Fruit fly (Drosophila melanogaster): Measurements from ENCODE around the gene RhoGAP68F.

Gene RhoGAP68F

DNA sequence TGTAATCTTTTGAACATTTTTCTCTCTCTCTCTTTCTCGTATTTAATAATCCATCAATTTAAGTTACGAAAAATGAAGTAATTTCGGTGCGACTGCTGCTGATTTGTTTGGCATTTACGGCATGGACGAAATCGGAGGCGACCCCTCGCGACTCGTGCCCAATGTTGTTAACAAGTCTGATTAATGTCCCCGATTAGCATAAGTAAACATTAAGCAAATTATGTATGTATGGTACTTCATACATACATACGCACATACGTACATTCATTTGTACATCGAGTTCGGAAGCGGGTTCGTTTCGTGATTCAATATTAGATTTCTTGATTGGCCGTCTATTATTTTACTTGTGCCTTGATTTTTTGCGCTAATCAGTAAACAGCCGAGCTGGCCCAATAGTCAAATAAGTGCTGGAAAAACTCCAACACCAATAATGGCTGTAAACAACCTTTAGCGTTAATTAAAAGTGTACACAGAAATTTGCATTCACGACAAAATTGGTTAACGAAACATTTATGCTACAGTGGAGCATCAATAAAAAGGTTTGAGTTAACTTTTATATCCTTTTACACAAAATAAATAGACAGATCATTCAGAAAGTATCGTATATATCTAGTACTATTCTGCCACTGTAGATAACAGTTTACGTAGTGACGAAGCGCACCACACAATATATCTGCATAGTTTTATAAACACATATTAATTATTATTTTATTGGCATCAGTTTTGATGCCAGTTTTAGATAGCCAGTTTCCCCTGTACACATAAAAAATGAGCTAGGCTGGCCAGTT, 47.6 kb upstream of the RhoGAP68F start (continued):
- TF ChIP-seq CG10147 (GFP tag; optimal IDR thresholded peaks at IDR 0.05) (peak; percentile 34), CG15073 (GFP tag; optimal IDR thresholded peaks at IDR 0.05) (no peak), gfzf (GFP tag; optimal IDR thresholded peaks at IDR 0.05) (no peak), corto (GFP tag; optimal IDR thresholded peaks at IDR 0.05) (no peak), nerfin-1 (tag; optimal IDR thresholded peaks at IDR 0.05) (peak; percentile 28), gem (tag; optimal IDR thresholded peaks at IDR 0.05) (peak; percentile 73), CG10654 (GFP tag; optimal IDR thresholded peaks at IDR 0.05) (peak; percentile 35), gsb (GFP tag; IDR thresholded peaks at IDR 0.05) (peak; percentile 15; the same call in 1 of the 2 replicates), CG1792 (GFP tag; optimal IDR thresholded peaks at IDR 0.05) (peak; percentile 59), CG1233 (GFP tag; optimal IDR thresholded peaks at IDR 0.05) (peak; percentile 43), Dfd (GFP tag; optimal IDR thresholded peaks at IDR 0.05) (no peak), CG17385 (GFP tag; optimal IDR thresholded peaks at IDR 0.05) (peak; percentile 67), chinmo (GFP tag; IDR thresholded peaks at IDR 0.05; ENCODE audit: partially characterized antibody) (peak; percentile 78; the same call in 1 of the 4 replicates), al (GFP tag; IDR thresholded peaks at IDR 0.05) (peak; percentile 74), eyg (GFP tag; optimal IDR thresholded peaks at IDR 0.05) (peak; percentile 15), schlank (tag; optimal IDR thresholded peaks at IDR 0.05) (peak; percentile 36), dan (GFP tag; IDR thresholded peaks at IDR 0.05) (no peak), CG4730 (GFP tag; IDR thresholded peaks at IDR 0.05) (peak; percentile 63), stwl (tag; optimal IDR thresholded peaks at IDR 0.05) (no peak), CG7963 (GFP tag; IDR thresholded peaks at IDR 0.05; ENCODE audit: partially characterized antibody) (no peak), B-H1 (GFP tag; IDR thresholded peaks at IDR 0.05) (peak; percentile 49), gcm (GFP tag; optimal IDR thresholded peaks at IDR 0.05) (no peak), ro (GFP tag; IDR thresholded peaks at IDR 0.05) (no peak), Hr3 (GFP tag; optimal IDR thresholded peaks at IDR 0.05) (peak; percentile 45), Lpt (GFP tag; optimal IDR thresholded peaks at IDR 0.05) (no peak), CG9876 (GFP tag; optimal IDR thresholded peaks at IDR 0.05) (no peak), CG3065 (GFP tag; optimal IDR thresholded peaks at IDR 0.05) (no peak), Ptx1 (GFP tag; IDR thresholded peaks at IDR 0.05) (peak; percentile 77), Ets97D (GFP tag; optimal IDR thresholded peaks at IDR 0.05) (no peak), klu (GFP tag; IDR thresholded peaks at IDR 0.05) (peak; percentile 63; the same call in 1 of the 2 replicates), C15 (GFP tag; IDR thresholded peaks at IDR 0.05) (no peak), Dll (GFP tag; IDR thresholded peaks at IDR 0.05; ENCODE audit: partially characterized antibody) (no peak), Mes4 (GFP tag; optimal IDR thresholded peaks at IDR 0.05) (no peak), Neu2 (GFP tag; optimal IDR thresholded peaks at IDR 0.05; ENCODE audit: borderline replicate concordance) (no peak), CG14050 (GFP tag; IDR thresholded peaks at IDR 0.05) (peak; percentile 57; the same call in 2 of the 3 replicates), Six4 (GFP tag; optimal IDR thresholded peaks at IDR 0.05) (no peak), CG13894 (tag; optimal IDR thresholded peaks at IDR 0.05) (peak; percentile 38), CG18599 (GFP tag; optimal IDR thresholded peaks at IDR 0.05) (peak; percentile 71), CG2120 (GFP tag; optimal IDR thresholded peaks at IDR 0.05) (peak; percentile 77), CG1832 (GFP tag; optimal IDR thresholded peaks at IDR 0.05) (no peak), lola (GFP tag; optimal IDR thresholded peaks at IDR 0.05) (no peak), CG16863 (GFP tag; optimal IDR thresholded peaks at IDR 0.05) (peak; percentile 38), MBD-R2 (GFP tag; IDR thresholded peaks at IDR 0.05) (peak; percentile 45; the same call in 1 of the 2 replicates), CG34376 (GFP tag; optimal IDR thresholded peaks at IDR 0.05) (peak; percentile 79), row (GFP tag; IDR thresholded peaks at IDR 0.05) (peak; percentile 84), Trl (optimal IDR thresholded peaks at IDR 0.05) (no peak), Trl (GFP tag; optimal IDR thresholded peaks at IDR 0.05) (peak; percentile 45), H15 (GFP tag; IDR thresholded peaks at IDR 0.05) (0 out of 3 replicates have a peak, but pooled peaks have one; percentile 34), D (optimal IDR thresholded peaks at IDR 0.05) (no peak), D (GFP tag; optimal IDR thresholded peaks at IDR 0.05) (no peak)

Measured in whole organism, embryonic.